Worm (Caenorhabditis elegans): Measurements from ENCODE around the gene hic-1.

- TF ChIP-seq him-1 (tag; optimal IDR thresholded peaks at IDR 0.05): no peak
- TF ChIP-seq W03F9.2 (tag; optimal IDR thresholded peaks at IDR 0.05): no peak
- no peak for TF ChIP-seq dao-5 (tag; optimal IDR thresholded peaks at IDR 0.05)
Observed at ce11 chrX:6646387-6647061, 47.9 kb upstream of the hic-1 start.

All from whole organism, L4/young adult.